Fruit fly (Drosophila melanogaster): ENCODE data around the gene Eig71Ef.

Gene Eig71Ef

DNA sequence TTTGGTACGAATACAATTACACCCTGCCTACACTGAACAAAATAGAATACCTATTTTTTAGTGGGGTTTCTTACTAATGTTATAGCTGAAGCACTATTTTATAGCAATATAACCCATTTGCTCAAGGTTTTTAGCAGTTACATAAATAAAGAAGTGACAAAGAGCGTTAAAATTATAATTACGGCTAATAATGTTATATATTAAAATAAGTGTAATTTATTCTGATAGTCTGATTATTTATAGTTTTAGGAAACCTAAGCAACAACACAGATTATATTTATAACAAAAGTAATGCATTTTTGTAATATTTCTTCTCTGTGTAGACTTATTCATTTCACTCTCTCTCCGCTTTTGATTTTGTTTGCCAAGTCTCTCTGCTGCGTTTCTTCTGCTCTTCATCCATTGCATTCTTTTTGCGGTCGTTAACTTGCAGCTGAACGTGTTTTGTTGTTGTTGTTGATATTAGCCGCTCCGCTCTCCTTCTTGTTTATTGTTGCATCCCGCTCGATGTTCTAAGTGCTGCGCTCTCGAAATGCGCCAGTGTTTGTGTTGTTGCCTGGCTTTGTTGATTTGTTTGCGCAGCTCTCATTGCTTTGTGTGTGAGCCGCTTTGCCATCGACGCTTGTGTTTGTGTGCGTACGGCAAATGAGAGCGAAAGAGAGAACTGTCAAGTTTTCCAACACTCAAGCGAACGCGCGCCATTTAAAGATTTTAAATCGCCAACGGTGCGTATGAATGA is 31.3 kb downstream of the Eig71Ef start (continued):
- TF ChIP-seq nau (GFP tag; optimal IDR thresholded peaks at IDR 0.05) (peak; percentile 88), CG3726 (GFP tag; IDR thresholded peaks at IDR 0.05) (peak; percentile 73; the same call in 2 of the 3 replicates), Hsf (GFP tag; optimal IDR thresholded peaks at IDR 0.05) (peak; percentile 69), vfl (GFP tag; optimal IDR thresholded peaks at IDR 0.05) (peak; percentile 25), BtbVII (GFP tag; optimal IDR thresholded peaks at IDR 0.05) (peak; percentile 89), zen (tag; optimal IDR thresholded peaks at IDR 0.05) (peak; percentile 79), H15 (GFP tag; IDR thresholded peaks at IDR 0.05) (peak; percentile 76), CG9727 (GFP tag; optimal IDR thresholded peaks at IDR 0.05) (peak; percentile 92), sim (GFP tag; IDR thresholded peaks at IDR 0.05) (peak; percentile 69; the same call in 1 of the 2 replicates), Dad (GFP tag; optimal IDR thresholded peaks at IDR 0.05) (no peak), Oaz (GFP tag; IDR thresholded peaks at IDR 0.05) (peak; percentile 66), trh (GFP tag; optimal IDR thresholded peaks at IDR 0.05) (peak; percentile 59), esg (GFP tag; conservative IDR thresholded peaks at IDR 0.05) (peak; percentile 84), CG34224 (GFP tag; IDR thresholded peaks at IDR 0.05; ENCODE audit: partially characterized antibody) (no peak), Dfd (GFP tag; optimal IDR thresholded peaks at IDR 0.05) (no peak), MBD-R2 (GFP tag; IDR thresholded peaks at IDR 0.05) (no peak), hbn (GFP tag; IDR thresholded peaks at IDR 0.05; ENCODE audit: partially characterized antibody) (no peak), caup (GFP tag; optimal IDR thresholded peaks at IDR 0.05; ENCODE audit: severe bottlenecking) (peak; percentile 81), CG31365 (tag; optimal IDR thresholded peaks at IDR 0.05) (peak; percentile 53), sr (GFP tag; IDR thresholded peaks at IDR 0.05) (no peak; the same call in 2 of the 3 replicates), gro (GFP tag; optimal IDR thresholded peaks at IDR 0.05) (peak; percentile 16), CG13894 (tag; optimal IDR thresholded peaks at IDR 0.05) (peak; percentile 25), ftz-f1 (GFP tag; optimal IDR thresholded peaks at IDR 0.05) (no peak), hkb (optimal IDR thresholded peaks at IDR 0.05) (no peak), hkb (GFP tag; IDR thresholded peaks at IDR 0.05) (peak; percentile 88), CG1792 (GFP tag; optimal IDR thresholded peaks at IDR 0.05) (no peak), CG13287 (GFP tag; IDR thresholded peaks at IDR 0.05; ENCODE audit: partially characterized antibody) (no peak; the same call in 1 of the 2 replicates), CG1602 (GFP tag; optimal IDR thresholded peaks at IDR 0.05) (peak; percentile 88), CG12942 (GFP tag; optimal IDR thresholded peaks at IDR 0.05) (peak; percentile 84), H2.0 (GFP tag; IDR thresholded peaks at IDR 0.05) (peak; percentile 75), Sox102F (GFP tag; optimal IDR thresholded peaks at IDR 0.05) (peak; percentile 97), ems (GFP tag; optimal IDR thresholded peaks at IDR 0.05) (peak; percentile 40), CG14710 (tag; optimal IDR thresholded peaks at IDR 0.05) (peak; percentile 94), lola (GFP tag; optimal IDR thresholded peaks at IDR 0.05) (peak in 1 of 3 experiments; percentile 90), ken (GFP tag; IDR thresholded peaks at IDR 0.05) (peak; percentile 63; the same call in 2 of the 3 replicates), CG33213 (GFP tag; optimal IDR thresholded peaks at IDR 0.05) (peak; percentile 12), NFAT (GFP tag; IDR thresholded peaks at IDR 0.05) (peak; percentile 46; the same call in 1 of the 2 replicates), Spps (tag; optimal IDR thresholded peaks at IDR 0.05) (peak; percentile 89), GATAe (GFP tag; conservative IDR thresholded peaks at IDR 0.05) (peak; percentile 41; the same call in 1 of the 2 replicates), Side (GFP tag; optimal IDR thresholded peaks at IDR 0.05) (no peak), chinmo (GFP tag; IDR thresholded peaks at IDR 0.05; ENCODE audit: partially characterized antibody) (peak; percentile 83; the same call in 2 of the 4 replicates), CG10565 (GFP tag; optimal IDR thresholded peaks at IDR 0.05) (peak; percentile 7), CoRest (tag; optimal IDR thresholded peaks at IDR 0.05) (peak; percentile 97), CG10321 (GFP tag; IDR thresholded peaks at IDR 0.05) (no peak), Pdp1 (GFP tag; optimal IDR thresholded peaks at IDR 0.05) (peak; percentile 53 to 64), ase (GFP tag; IDR thresholded peaks at IDR 0.05) (peak; percentile 79), bowl (GFP tag; IDR thresholded peaks at IDR 0.05) (0 out of 2 replicates have a peak, but pooled peaks have one; percentile 11), CG17328 (GFP tag; IDR thresholded peaks at IDR 0.05) (peak; percentile 74), CG6254 (GFP tag; optimal IDR thresholded peaks at IDR 0.05) (peak; percentile 87)

All from whole organism, embryonic.